Worm (Caenorhabditis elegans): ENCODE data around the gene F40G9.17.

The F40G9.17 gene

ce11 chrIII:177715-178114 is 16.5 kb upstream of the F40G9.17 start, which contains the start of gene F40G9.14:
Gene F40G9.14 (minus strand): TSS chrIII:177815.
- TF ChIP-seq ama-1 (optimal IDR thresholded peaks at IDR 0.05): no peak
- no peak for TF ChIP-seq ceh-13 (GFP tag; optimal IDR thresholded peaks at IDR 0.05)
- TF ChIP-seq tbx-11 (GFP tag; IDR thresholded peaks at IDR 0.05): no peak
- TF ChIP-seq tra-4 (tag; optimal IDR thresholded peaks at IDR 0.05): no peak
- no peak for TF ChIP-seq ets-7 (tag; optimal IDR thresholded peaks at IDR 0.05)
- TF ChIP-seq tbx-37 (GFP tag; conservative IDR thresholded peaks at IDR 0.05): no peak
- TF ChIP-seq B0310.2 (tag; optimal IDR thresholded peaks at IDR 0.05): no peak
- no peak for TF ChIP-seq F13C5.2 (tag; optimal IDR thresholded peaks at IDR 0.05)
- no peak for TF ChIP-seq hmg-4 (GFP tag; optimal IDR thresholded peaks at IDR 0.05)
- no peak for TF ChIP-seq ceh-36 (tag; optimal IDR thresholded peaks at IDR 0.05)
- TF ChIP-seq hnd-1 (tag; optimal IDR thresholded peaks at IDR 0.05): no peak
- no peak for TF ChIP-seq sea-1 (GFP tag; conservative IDR thresholded peaks at IDR 0.05)
- TF ChIP-seq hmbx-1 (tag; optimal IDR thresholded peaks at IDR 0.05): no peak

ce11 chrIII:178126-178525 is 16.1 kb upstream of the F40G9.17 start:
- TF ChIP-seq ama-1 (optimal IDR thresholded peaks at IDR 0.05): peak; percentile 91
- TF ChIP-seq sea-1 (GFP tag; conservative IDR thresholded peaks at IDR 0.05): peak; percentile 67; the same call in 1 of the 2 replicates
- TF ChIP-seq pes-1 (GFP tag; IDR thresholded peaks at IDR 0.05): no peak

- TF ChIP-seq sea-1 (GFP tag; conservative IDR thresholded peaks at IDR 0.05): no peak
- no peak for TF ChIP-seq tbx-37 (GFP tag; conservative IDR thresholded peaks at IDR 0.05)
- TF ChIP-seq hmg-4 (GFP tag; optimal IDR thresholded peaks at IDR 0.05): peak; percentile 60
- 0 out of 2 replicates have a peak, but pooled peaks have one; percentile 37 for TF ChIP-seq tbx-11 (GFP tag; IDR thresholded peaks at IDR 0.05)
- no peak for TF ChIP-seq ceh-36 (tag; optimal IDR thresholded peaks at IDR 0.05)
- TF ChIP-seq ets-7 (tag; optimal IDR thresholded peaks at IDR 0.05): no peak
- no peak for TF ChIP-seq pes-1 (GFP tag; IDR thresholded peaks at IDR 0.05)
- no peak for TF ChIP-seq tra-4 (tag; optimal IDR thresholded peaks at IDR 0.05)
- no peak for TF ChIP-seq flt-1 (GFP tag; IDR thresholded peaks at IDR 0.05)
Measured at ce11 chrIII:179123-179592, 15.1 kb upstream of the F40G9.17 start, which contains the start of gene F40G9.6. Gene F40G9.6 (plus strand): TSS chrIII:179542.

DNA sequence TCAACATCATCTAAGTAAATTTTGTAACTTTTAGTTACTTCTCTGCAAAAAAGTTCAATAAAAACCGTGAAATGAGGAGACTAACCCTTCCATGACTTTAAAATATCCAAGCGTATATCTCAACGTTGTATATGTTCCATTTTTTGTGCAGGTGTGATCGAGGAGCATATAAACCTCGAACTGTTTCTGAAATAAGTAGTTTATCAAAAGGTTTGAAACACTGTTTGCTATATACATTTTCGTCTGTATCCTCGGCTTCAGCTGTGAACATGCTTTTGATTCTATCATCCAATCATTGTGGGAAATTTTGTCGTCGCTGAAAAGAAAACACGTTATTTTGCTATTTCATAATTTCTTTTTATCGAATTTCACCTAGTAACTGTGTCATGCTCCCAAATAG is 13.3 kb upstream of the F40G9.17 start, which contains the start of gene F40G9.5:
Gene F40G9.5 (plus strand): TSS at position 301 of the 400 bp plus-strand sequence.
- TF ChIP-seq hnd-1 (tag; optimal IDR thresholded peaks at IDR 0.05) (no peak), sea-1 (GFP tag; conservative IDR thresholded peaks at IDR 0.05) (no peak), aly-1 (tag; optimal IDR thresholded peaks at IDR 0.05) (no peak)

- TF ChIP-seq ceh-13 (GFP tag; optimal IDR thresholded peaks at IDR 0.05) (peak; percentile 12), aly-1 (tag; optimal IDR thresholded peaks at IDR 0.05) (no peak)
Measured at ce11 chrIII:182080-182479, 12.2 kb upstream of the F40G9.17 start, which contains the start of gene F40G9.15. Gene F40G9.15 (plus strand): TSS chrIII:182380.

ce11 chrIII:183072-183471 is 11.2 kb upstream of the F40G9.17 start:
- TF ChIP-seq flt-1 (GFP tag; IDR thresholded peaks at IDR 0.05): no peak
- no peak for TF ChIP-seq ceh-36 (tag; optimal IDR thresholded peaks at IDR 0.05)
- no peak for TF ChIP-seq hnd-1 (tag; optimal IDR thresholded peaks at IDR 0.05)
- no peak for TF ChIP-seq ama-1 (optimal IDR thresholded peaks at IDR 0.05)
- no peak for TF ChIP-seq pes-1 (GFP tag; IDR thresholded peaks at IDR 0.05)
- no peak for TF ChIP-seq scrt-1 (GFP tag; IDR thresholded peaks at IDR 0.05)

DNA sequence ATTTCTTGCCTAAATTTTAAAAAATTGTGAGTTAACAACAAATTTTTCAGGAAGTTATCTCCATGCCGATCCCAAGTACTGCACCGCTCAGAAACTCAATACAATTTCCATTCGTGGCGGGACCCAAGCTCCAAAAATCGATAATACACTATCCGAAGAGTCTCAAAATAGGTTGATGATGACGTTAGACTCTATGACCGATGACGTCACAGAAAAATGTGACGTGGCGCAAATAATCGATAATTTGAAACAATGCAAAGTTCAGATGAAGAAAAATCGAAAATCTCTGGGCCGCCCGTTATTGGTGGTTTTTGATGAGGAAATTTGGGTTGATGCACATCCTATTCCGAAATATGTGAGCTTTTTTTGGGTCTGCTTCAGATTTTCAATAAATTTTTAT is 9.9 kb upstream of the F40G9.17 start:
- no peak for TF ChIP-seq ama-1 (optimal IDR thresholded peaks at IDR 0.05)
- TF ChIP-seq flt-1 (GFP tag; IDR thresholded peaks at IDR 0.05): no peak
- no peak for TF ChIP-seq hnd-1 (tag; optimal IDR thresholded peaks at IDR 0.05)
- TF ChIP-seq F13C5.2 (tag; optimal IDR thresholded peaks at IDR 0.05): no peak
- TF ChIP-seq hmbx-1 (tag; optimal IDR thresholded peaks at IDR 0.05): no peak
- no peak for TF ChIP-seq aly-1 (tag; optimal IDR thresholded peaks at IDR 0.05)
- TF ChIP-seq ceh-36 (tag; optimal IDR thresholded peaks at IDR 0.05): no peak
- no peak for TF ChIP-seq hmg-4 (GFP tag; optimal IDR thresholded peaks at IDR 0.05)
- TF ChIP-seq tra-4 (tag; optimal IDR thresholded peaks at IDR 0.05): no peak
- no peak for TF ChIP-seq sea-1 (GFP tag; conservative IDR thresholded peaks at IDR 0.05)
- no peak for TF ChIP-seq ets-7 (tag; optimal IDR thresholded peaks at IDR 0.05)
- TF ChIP-seq pes-1 (GFP tag; IDR thresholded peaks at IDR 0.05): no peak
- TF ChIP-seq scrt-1 (GFP tag; IDR thresholded peaks at IDR 0.05): no peak
- TF ChIP-seq ceh-13 (GFP tag; optimal IDR thresholded peaks at IDR 0.05): no peak
- TF ChIP-seq B0310.2 (tag; optimal IDR thresholded peaks at IDR 0.05): no peak
- no peak for TF ChIP-seq tbx-11 (GFP tag; IDR thresholded peaks at IDR 0.05)
- TF ChIP-seq tbx-37 (GFP tag; conservative IDR thresholded peaks at IDR 0.05): no peak

ce11 chrIII:187829-188228 is 6.4 kb upstream of the F40G9.17 start, which contains the start of gene mxl-2:
Gene mxl-2 (minus strand): TSS chrIII:188131.
- TF ChIP-seq B0310.2 (tag; optimal IDR thresholded peaks at IDR 0.05) (no peak), F13C5.2 (tag; optimal IDR thresholded peaks at IDR 0.05) (no peak), hnd-1 (tag; optimal IDR thresholded peaks at IDR 0.05) (no peak), ceh-36 (tag; optimal IDR thresholded peaks at IDR 0.05) (no peak), tbx-37 (GFP tag; conservative IDR thresholded peaks at IDR 0.05) (no peak), sea-1 (GFP tag; conservative IDR thresholded peaks at IDR 0.05) (no peak), ama-1 (optimal IDR thresholded peaks at IDR 0.05) (no peak), tbx-11 (GFP tag; IDR thresholded peaks at IDR 0.05) (no peak)

- TF ChIP-seq ama-1 (optimal IDR thresholded peaks at IDR 0.05): no peak
- no peak for TF ChIP-seq hmg-4 (GFP tag; optimal IDR thresholded peaks at IDR 0.05)
- TF ChIP-seq aly-1 (tag; optimal IDR thresholded peaks at IDR 0.05): no peak
- no peak for TF ChIP-seq ets-7 (tag; optimal IDR thresholded peaks at IDR 0.05)
- no peak for TF ChIP-seq ceh-36 (tag; optimal IDR thresholded peaks at IDR 0.05)
- TF ChIP-seq scrt-1 (GFP tag; IDR thresholded peaks at IDR 0.05): no peak
Measured at ce11 chrIII:188426-188888, 5.8 kb upstream of the F40G9.17 start, which contains the start of gene ubc-20. Gene ubc-20 (plus strand): TSS chrIII:188838.

All from whole organism, early embryonic.